Fruit fly (Drosophila melanogaster) whole organism, embryonic: ENCODE measurements around the gene CG18622.
"Not testable (repeated sequence)": the region's sequence is repeated elsewhere in the genome, so short reads cannot be mapped to it uniquely, and the experiment has no call there.

Experiments
- Bteb2 ChIP-seq: fragments of 200-800 bp; sonication (Bioruptor generic); optimal IDR thresholded peaks from 2 replicates; lab custom pipeline; 2016; ENCODE audit warnings: missing biosample characterization, missing genetic modification characterization
- CG10267 ChIP-seq: fragments of 200-800 bp; sonication (Bioruptor generic); optimal IDR thresholded peaks from 2 replicates; lab custom pipeline; 2018; ENCODE audit warnings: missing biosample characterization, mild to moderate bottlenecking, missing genetic modification characterization, moderate library complexity
- CG12155 ChIP-seq: fragments of 200-800 bp; sonication (Bioruptor generic); optimal IDR thresholded peaks from 3 replicates; lab custom pipeline; 2016; ENCODE audit warnings: missing biosample characterization, missing genetic modification characterization
- CG14441 ChIP-seq: fragments of 200-800 bp; sonication (Bioruptor generic); IDR thresholded peaks from 2 replicates; pipeline ENCODE4 v1.3.6; 2022; ENCODE audit warnings: missing biosample characterization, missing genetic modification characterization
- CG14667 ChIP-seq: fragments of 200-800 bp; sonication (Bioruptor generic); IDR thresholded peaks from 2 replicates; pipeline ENCODE4 v1.3.6; 2022; ENCODE audit warnings: missing biosample characterization, missing genetic modification characterization
- CG2889 ChIP-seq: fragments of 200-800 bp; sonication (Bioruptor generic); IDR thresholded peaks from 3 replicates; pipeline ENCODE4 v1.3.6; 2022; ENCODE audit warnings: missing biosample characterization, missing genetic modification characterization
- CG3163 ChIP-seq: fragments of 200-800 bp; sonication (Bioruptor generic); optimal IDR thresholded peaks from 3 replicates; lab custom pipeline; 2016; ENCODE audit warnings: missing biosample characterization, missing genetic modification characterization
- CG34224 ChIP-seq: fragments of 200-800 bp; sonication (Bioruptor generic); IDR thresholded peaks from 3 replicates; pipeline ENCODE4 v1.3.6; 2022; ENCODE audit warnings: missing biosample characterization, missing genetic modification characterization; ENCODE audit not compliant: partially characterized antibody
- CG6683 ChIP-seq: fragments of 200-800 bp; sonication (Bioruptor generic); optimal IDR thresholded peaks from 2 replicates; lab custom pipeline; 2017; ENCODE audit warnings: missing biosample characterization, mild to moderate bottlenecking, missing genetic modification characterization, missing genetic modification reagents
- CG6791 ChIP-seq: fragments of 200-800 bp; sonication (Bioruptor generic); IDR thresholded peaks from 3 replicates; pipeline ENCODE4 v1.3.6; 2022; ENCODE audit warnings: missing biosample characterization, missing genetic modification characterization; ENCODE audit not compliant: partially characterized antibody
- CG8290 ChIP-seq, 3 experiments: fragments of 200-800 bp; sonication (Bioruptor generic); optimal IDR thresholded peaks; 2 replicates each; lab custom pipeline; 2016 to 2019; ENCODE audit warnings: missing biosample characterization in 3 of 3, missing genetic modification characterization in 3 of 3, mild to moderate bottlenecking in 2 of 3, moderate library complexity in 1 of 3
- CG9727 ChIP-seq: fragments of 200-800 bp; sonication (Bioruptor generic); optimal IDR thresholded peaks from 3 replicates; lab custom pipeline; 2017; ENCODE audit warnings: missing biosample characterization, mild to moderate bottlenecking, missing genetic modification characterization
- CG9817 ChIP-seq: fragments of 200-800 bp; sonication (Bioruptor generic); optimal IDR thresholded peaks from 2 replicates; lab custom pipeline; 2018; ENCODE audit warnings: missing biosample characterization, mild to moderate bottlenecking, missing genetic modification characterization, moderate library complexity
- Camta ChIP-seq: fragments of 200-800 bp; sonication (Bioruptor generic); optimal IDR thresholded peaks from 2 replicates; lab custom pipeline; 2016; ENCODE audit warnings: missing biosample characterization, missing genetic modification characterization
- Dek ChIP-seq: fragments of 200-800 bp; sonication (Bioruptor generic); optimal IDR thresholded peaks from 3 replicates; lab custom pipeline; 2019; ENCODE audit warnings: missing biosample characterization, mild to moderate bottlenecking, missing genetic modification characterization, moderate library complexity
- Dfd ChIP-seq, 2 experiments: fragments of >200 bp; optimal IDR thresholded peaks; 2 replicates each; lab custom pipeline; 2017; ENCODE audit warnings: missing biosample characterization in 2 of 2, missing genetic modification characterization in 2 of 2
- Ets97D ChIP-seq: fragments of 200-800 bp; sonication (Bioruptor generic); optimal IDR thresholded peaks from 3 replicates; lab custom pipeline; 2016; ENCODE audit warnings: missing biosample characterization, missing genetic modification characterization
- Gug ChIP-seq: fragments of 200-800 bp; sonication (Bioruptor generic); IDR thresholded peaks from 4 replicates; pipeline ENCODE4 v1.3.6; 2022; ENCODE audit warnings: missing biosample characterization, missing genetic modification characterization
- HmgZ ChIP-seq: fragments of 200-800 bp; sonication (Bioruptor generic); optimal IDR thresholded peaks from 2 replicates; lab custom pipeline; 2018; ENCODE audit warnings: missing biosample characterization, mild to moderate bottlenecking, missing genetic modification characterization
- Hmx ChIP-seq: fragments of 200-800 bp; sonication (Bioruptor generic); optimal IDR thresholded peaks from 2 replicates; lab custom pipeline; 2016; ENCODE audit warnings: missing biosample characterization, missing genetic modification characterization
- Lhr ChIP-seq: fragments of 200-800 bp; sonication (Bioruptor generic); optimal IDR thresholded peaks from 3 replicates; lab custom pipeline; 2017; ENCODE audit warnings: mild to moderate bottlenecking, missing biosample characterization, missing genetic modification reagents, missing genetic modification characterization
- Med ChIP-seq: fragments of 200-800 bp; sonication (Bioruptor generic); peaks from one replicate; lab custom pipeline; 2016; ENCODE audit warnings: missing biosample characterization, missing genetic modification characterization, mild to moderate bottlenecking, inconsistent platforms, moderate library complexity
- Mes4 ChIP-seq: fragments of 200-800 bp; sonication (Bioruptor generic); optimal IDR thresholded peaks from 2 replicates; lab custom pipeline; 2016; ENCODE audit warnings: missing biosample characterization, missing genetic modification characterization
- Nf-YB ChIP-seq: fragments of 200-800 bp; sonication (Bioruptor generic); optimal IDR thresholded peaks from 3 replicates; lab custom pipeline; 2019; ENCODE audit warnings: missing biosample characterization, mild to moderate bottlenecking, missing genetic modification characterization, moderate library complexity
- Nf-YC ChIP-seq: fragments of 200-800 bp; optimal IDR thresholded peaks from 3 replicates; lab custom pipeline; 2019; ENCODE audit warnings: missing biosample characterization, mild to moderate bottlenecking, missing genetic modification characterization, moderate library complexity
- Oli ChIP-seq: fragments of 200-800 bp; sonication (Bioruptor generic); optimal IDR thresholded peaks from 2 replicates; lab custom pipeline; 2018; ENCODE audit warnings: missing biosample characterization, mild to moderate bottlenecking, missing genetic modification characterization, moderate library complexity
- ci ChIP-seq: fragments of 200-800 bp; sonication (Bioruptor generic); IDR thresholded peaks from 3 replicates; pipeline ENCODE4 v1.3.6; 2022; ENCODE audit warnings: missing biosample characterization, missing genetic modification characterization
- crc ChIP-seq: fragments of 200-800 bp; sonication (Bioruptor generic); optimal IDR thresholded peaks from 2 replicates; lab custom pipeline; 2016; ENCODE audit warnings: missing biosample characterization, missing genetic modification characterization
- dpn ChIP-seq, 2 experiments: fragments of 200-800 bp; sonication (Bioruptor generic); optimal IDR thresholded peaks; 3 replicates each; lab custom pipeline; 2016; ENCODE audit warnings: missing biosample characterization in 2 of 2, missing genetic modification characterization in 2 of 2
- eyg ChIP-seq: fragments of 200-800 bp; sonication (Bioruptor generic); optimal IDR thresholded peaks from 3 replicates; lab custom pipeline; 2016; ENCODE audit warnings: missing biosample characterization, missing genetic modification characterization
- fd64A ChIP-seq: fragments of 200-800 bp; sonication (Bioruptor generic); optimal IDR thresholded peaks from 3 replicates; lab custom pipeline; 2018; ENCODE audit warnings: missing biosample characterization, mild to moderate bottlenecking, missing genetic modification characterization
- hb ChIP-seq: fragments of 200-800 bp; sonication (Bioruptor generic); IDR thresholded peaks from 3 replicates; pipeline ENCODE4 v1.3.6; 2022; ENCODE audit warnings: missing biosample characterization, missing genetic modification characterization; ENCODE audit not compliant: partially characterized antibody
- ken ChIP-seq: fragments of 200-800 bp; sonication (Bioruptor generic); IDR thresholded peaks from 3 replicates; pipeline ENCODE4 v1.3.6; 2022; ENCODE audit warnings: missing biosample characterization, missing genetic modification characterization
- lab ChIP-seq: fragments of 200-800 bp; sonication (Bioruptor generic); optimal IDR thresholded peaks from 3 replicates; lab custom pipeline; 2017; ENCODE audit warnings: missing biosample characterization, missing genetic modification characterization, mild to moderate bottlenecking, moderate library complexity, missing genetic modification reagents
- lilli ChIP-seq: fragments of 200-800 bp; sonication (Bioruptor generic); optimal IDR thresholded peaks from 3 replicates; lab custom pipeline; 2016; ENCODE audit warnings: missing biosample characterization, missing genetic modification characterization
- lola ChIP-seq, 3 experiments: fragments of >200 bp in 2 of 3; fragments of 200-800 bp in 1 of 3; sonication (Bioruptor generic) in 1 of 3; optimal IDR thresholded peaks; 2 replicates each; lab custom pipeline; 2017 to 2019; ENCODE audit warnings: missing biosample characterization in 3 of 3, missing genetic modification characterization in 3 of 3, mild to moderate bottlenecking in 1 of 3, moderate library complexity in 1 of 3
- mam ChIP-seq: fragments of 200-800 bp; sonication (Bioruptor generic); optimal IDR thresholded peaks from 3 replicates; lab custom pipeline; 2016; ENCODE audit warnings: missing biosample characterization, missing genetic modification characterization
- nmo ChIP-seq: fragments of 200-800 bp; sonication (Bioruptor generic); optimal IDR thresholded peaks from 2 replicates; lab custom pipeline; 2018; ENCODE audit warnings: missing biosample characterization, mild to moderate bottlenecking, missing genetic modification characterization, moderate library complexity
- onecut ChIP-seq: fragments of 200-800 bp; sonication (Bioruptor generic); IDR thresholded peaks from 2 replicates; pipeline ENCODE4 v1.3.6; 2022; ENCODE audit warnings: missing biosample characterization, missing genetic modification characterization
- psq ChIP-seq: fragments of 200-800 bp; sonication (Bioruptor generic); optimal IDR thresholded peaks from 2 replicates; lab custom pipeline; 2017; ENCODE audit warnings: missing biosample characterization, missing genetic modification characterization
- pzg ChIP-seq: fragments of 200-800 bp; sonication (Bioruptor generic); optimal IDR thresholded peaks from 3 replicates; lab custom pipeline; 2018; ENCODE audit warnings: missing biosample characterization, mild to moderate bottlenecking, missing genetic modification characterization, moderate library complexity
- row ChIP-seq: fragments of 200-800 bp; sonication (Bioruptor generic); IDR thresholded peaks from 3 replicates; pipeline ENCODE4 v1.3.6; 2022; ENCODE audit warnings: missing biosample characterization, missing genetic modification characterization
- sc ChIP-seq, 3 experiments: fragments of >200 bp in 2 of 3; fragments of 200-800 bp in 1 of 3; sonication (Bioruptor generic) in 1 of 3; optimal IDR thresholded peaks; 2 replicates in 2 of 3; 3 replicates in 1 of 3; lab custom pipeline; 2017; ENCODE audit warnings: mild to moderate bottlenecking in 1 of 3, missing biosample characterization in 1 of 3, missing genetic modification characterization in 1 of 3, missing genetic modification reagents in 1 of 3
- slou ChIP-seq: fragments of 200-800 bp; sonication (Bioruptor generic); optimal IDR thresholded peaks from 3 replicates; lab custom pipeline; 2016; ENCODE audit warnings: missing biosample characterization, missing genetic modification characterization
- sna ChIP-seq: fragments of 200-800 bp; sonication (Bioruptor generic); IDR thresholded peaks from 2 replicates; pipeline ENCODE4 v1.3.6; 2022; ENCODE audit warnings: missing biosample characterization, missing genetic modification characterization; ENCODE audit not compliant: partially characterized antibody
- stwl ChIP-seq: fragments of 200-800 bp; sonication (Bioruptor generic); optimal IDR thresholded peaks from 3 replicates; lab custom pipeline; 2018; ENCODE audit warnings: missing biosample characterization, mild to moderate bottlenecking, missing genetic modification characterization, moderate library complexity
- tll ChIP-seq, 2 experiments: fragments of 200-800 bp in 1 of 2; fragments of >200 bp in 1 of 2; sonication (Bioruptor generic) in 1 of 2; optimal IDR thresholded peaks; 2 replicates each; lab custom pipeline; 2017 to 2019; ENCODE audit warnings: missing biosample characterization in 2 of 2, missing genetic modification characterization in 2 of 2, mild to moderate bottlenecking in 1 of 2, moderate library complexity in 1 of 2

Gene CG18622

DNA sequence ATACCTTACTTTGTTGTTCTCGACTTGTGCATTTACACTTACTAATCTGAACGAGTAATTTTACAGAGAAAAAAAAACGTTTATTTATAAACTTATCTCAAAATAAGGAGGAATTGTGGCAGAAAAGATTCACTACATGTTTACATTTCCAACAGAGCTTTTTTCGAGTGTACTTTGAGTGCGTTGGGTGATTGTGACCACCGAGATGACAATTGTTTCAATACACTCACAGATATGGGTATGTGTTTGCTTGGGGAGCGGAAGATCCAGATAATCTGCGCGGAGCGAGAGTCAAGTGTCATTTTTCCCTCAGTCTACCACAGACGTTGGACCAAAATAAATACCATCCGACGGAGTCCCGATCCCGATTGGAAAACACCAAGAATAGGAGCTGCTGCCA lies 5.2 kb upstream of the CG18622 start, which contains the start of gene CG31274:
Gene CG31274, plus strand, starts transcription at position 301 of the 400 bp plus-strand sequence.
- not testable (repeated sequence) for TF ChIP-seq Dfd (GFP tag; optimal IDR thresholded peaks at IDR 0.05; lab: Kevin White, UChicago); row (GFP tag; lab: Robert Waterston, UW); fd64A (GFP tag; lab: Kevin White, UChicago)

DNA sequence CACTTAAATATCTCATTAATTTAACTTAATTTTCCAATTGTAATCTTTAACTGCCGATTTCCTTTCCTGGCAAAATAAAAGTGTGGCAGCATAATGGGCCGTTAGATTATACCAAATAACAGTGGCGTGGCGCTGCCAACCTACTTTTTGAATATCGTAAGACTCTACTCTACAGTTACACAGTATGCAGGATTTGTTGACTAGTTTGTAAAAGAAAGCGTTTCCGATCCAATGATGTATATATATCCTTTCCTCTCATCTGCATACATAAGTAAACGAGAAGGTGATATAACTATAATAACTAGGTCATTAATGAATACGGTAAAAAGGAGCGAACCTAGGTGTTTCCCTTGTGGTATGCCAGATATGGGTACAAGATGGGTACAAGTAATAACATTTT lies 4.2 kb upstream of the CG18622 start, which contains the start of gene EMC2B:
Gene EMC2B, minus strand, starts transcription at position 98 of the 400 bp plus-strand sequence.
- TF ChIP-seq Camta: no peak
- TF ChIP-seq Med: peak; percentile 83
- TF ChIP-seq stwl: peak; percentile 88
- peak; percentile 10 for TF ChIP-seq Bteb2 (GFP tag; lab: Kevin White, UChicago)
- no peak for TF ChIP-seq CG2889 (GFP tag; lab: Robert Waterston, UW)
- no peak for TF ChIP-seq sna
- TF ChIP-seq hb (GFP tag; lab: Robert Waterston, UW): no peak
- TF ChIP-seq CG9817 (tag; lab: Kevin White, UChicago): peak; percentile 43
- TF ChIP-seq eyg: peak; percentile 75
- no peak; the same call in 1 of the 2 replicates for TF ChIP-seq onecut
- TF ChIP-seq Oli: peak; percentile 34
- no peak for TF ChIP-seq Lhr (GFP tag; lab: Kevin White, UChicago)
- no peak for TF ChIP-seq CG34224 (GFP tag; lab: Robert Waterston, UW)
- peak; percentile 41 for TF ChIP-seq nmo (GFP tag; lab: Kevin White, UChicago)
- peak; percentile 77 for TF ChIP-seq Ets97D (GFP tag; lab: Kevin White, UChicago)
- TF ChIP-seq Gug (GFP tag; lab: Robert Waterston, UW): peak; percentile 43; the same call in 2 of the 4 replicates
- TF ChIP-seq slou (GFP tag; lab: Kevin White, UChicago): no peak
- no peak for TF ChIP-seq CG14441 (GFP tag; lab: Robert Waterston, UW)
- peak; percentile 31 for TF ChIP-seq lab
- TF ChIP-seq CG8290 (GFP tag; optimal IDR thresholded peaks at IDR 0.05; lab: Kevin White, UChicago): peak; percentile 27
- TF ChIP-seq CG8290 (tag; optimal IDR thresholded peaks at IDR 0.05; lab: Kevin White, UChicago): peak in 1 of 2 experiments; percentile 67
- TF ChIP-seq lilli: peak; percentile 63
- TF ChIP-seq CG3163 (GFP tag; lab: Kevin White, UChicago): no peak
- TF ChIP-seq CG12155 (GFP tag; lab: Kevin White, UChicago): peak; percentile 39
- TF ChIP-seq Nf-YC (tag; lab: Kevin White, UChicago): peak; percentile 41
- TF ChIP-seq ci (GFP tag; lab: Robert Waterston, UW): no peak
- TF ChIP-seq mam: peak; percentile 56
- TF ChIP-seq ken (GFP tag; lab: Robert Waterston, UW): no peak
- peak; percentile 71 for TF ChIP-seq pzg (GFP tag; lab: Kevin White, UChicago)
- TF ChIP-seq Dek (tag; lab: Kevin White, UChicago): peak; percentile 40
- TF ChIP-seq CG10267 (tag; lab: Kevin White, UChicago): peak; percentile 29
- TF ChIP-seq psq (GFP tag; lab: Kevin White, UChicago): no peak
- TF ChIP-seq CG14667 (GFP tag; lab: Robert Waterston, UW): no peak
- TF ChIP-seq lola (GFP tag; optimal IDR thresholded peaks at IDR 0.05; lab: Kevin White, UChicago): peak in 1 of 3 experiments; percentile 16
- TF ChIP-seq CG9727 (GFP tag; lab: Kevin White, UChicago): peak; percentile 16
- TF ChIP-seq HmgZ: peak; percentile 52
- no peak for TF ChIP-seq Mes4 (GFP tag; lab: Kevin White, UChicago)
- TF ChIP-seq sc (optimal IDR thresholded peaks at IDR 0.05; lab: Kevin White, UChicago): no peak
- TF ChIP-seq sc (GFP tag; optimal IDR thresholded peaks at IDR 0.05; lab: Kevin White, UChicago): no peak
- no peak for TF ChIP-seq Nf-YB (GFP tag; lab: Kevin White, UChicago)
- TF ChIP-seq CG6683 (GFP tag; lab: Kevin White, UChicago): no peak
- TF ChIP-seq Hmx (GFP tag; lab: Kevin White, UChicago): no peak
- TF ChIP-seq tll (GFP tag; optimal IDR thresholded peaks at IDR 0.05; lab: Kevin White, UChicago): no peak
- peak; percentile 46 to 62 for TF ChIP-seq dpn (GFP tag; optimal IDR thresholded peaks at IDR 0.05; lab: Kevin White, UChicago)
- TF ChIP-seq CG6791 (GFP tag; lab: Robert Waterston, UW): no peak
- no peak for TF ChIP-seq crc (GFP tag; lab: Kevin White, UChicago)
